Worm (Caenorhabditis elegans) whole organism, L4/young adult: Measurements from ENCODE around the gene str-240.

Experiments
- W03F9.2 ChIP-seq: fragments of 150-350 bp; optimal IDR thresholded peaks from 2 replicates; lab custom pipeline; 2014; ENCODE audit warnings: missing biosample characterization, missing genetic modification characterization
- him-1 ChIP-seq: sonication (generic microtip); optimal IDR thresholded peaks from 2 replicates; lab custom pipeline; 2016; ENCODE audit warnings: missing genotype, missing genetic modification reagents, missing genetic modification characterization, missing compliant biosample characterization

DNA sequence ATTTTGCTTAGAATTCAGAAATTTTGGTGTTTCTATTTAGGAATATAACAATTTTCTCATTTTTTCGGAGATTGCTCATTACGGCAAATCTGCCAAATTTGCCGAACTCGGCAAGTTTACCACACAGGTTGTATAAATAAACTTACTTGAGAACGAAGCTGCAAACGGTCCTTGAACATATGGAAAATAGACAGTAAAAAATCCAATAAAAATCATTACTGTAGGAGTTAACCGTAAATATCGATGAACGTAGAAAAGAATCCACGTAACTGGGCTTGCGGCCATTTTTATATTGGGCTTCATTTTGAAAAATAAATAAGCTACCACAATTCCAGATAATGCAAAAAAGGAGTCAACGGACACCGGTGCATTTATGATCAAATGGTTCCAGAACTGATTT, 18.5 kb upstream of the str-240 start:
- no peak for TF ChIP-seq him-1 (tag; lab: Kevin White, UChicago)
- no peak for TF ChIP-seq W03F9.2 (tag; lab: Kevin White, UChicago)
